Worm (Caenorhabditis elegans): ENCODE data around the gene clec-132.

ce11 chrII:3620862-3621261 is 44.0 kb downstream of the clec-132 start:
- TF ChIP-seq ama-1 (optimal IDR thresholded peaks at IDR 0.05) (no peak), ama-1 (GFP tag; optimal IDR thresholded peaks at IDR 0.05) (no peak), nhr-80 (tag; optimal IDR thresholded peaks at IDR 0.05) (no peak), Y53G8AR.9 (GFP tag; conservative IDR thresholded peaks at IDR 0.05) (no peak), dpff-1 (tag; optimal IDR thresholded peaks at IDR 0.05) (no peak), ztf-26 (tag; optimal IDR thresholded peaks at IDR 0.05) (no peak), T07F8.4 (tag; optimal IDR thresholded peaks at IDR 0.05) (no peak), nfya-1 (tag; optimal IDR thresholded peaks at IDR 0.05; ENCODE audit: borderline replicate concordance, insufficient read depth) (no peak), Y95B8A.8 (GFP tag; IDR thresholded peaks at IDR 0.05) (no peak), egl-44 (GFP tag; IDR thresholded peaks at IDR 0.05) (no peak), K11D2.4 (GFP tag; IDR thresholded peaks at IDR 0.05) (no peak), him-1 (tag; optimal IDR thresholded peaks at IDR 0.05) (no peak), let-607 (tag; optimal IDR thresholded peaks at IDR 0.05) (no peak), hmg-1.2 (GFP tag; IDR thresholded peaks at IDR 0.05) (no peak), madf-10 (tag; optimal IDR thresholded peaks at IDR 0.05) (no peak)
